Worm (Caenorhabditis elegans): ENCODE data around the gene nhr-48.

nhr-48 gene

ce11 chrX:15707913-15708312 lies at the start of gene nhr-48:
TSS of gene nhr-48 (plus strand) at chrX:15708213.
- no peak for TF ChIP-seq lsy-12 (tag; optimal IDR thresholded peaks at IDR 0.05)
- no peak for TF ChIP-seq elt-3 (tag; optimal IDR thresholded peaks at IDR 0.05)
- TF ChIP-seq snpc-4 (tag; optimal IDR thresholded peaks at IDR 0.05) = no peak
- no peak for TF ChIP-seq nhr-23 (tag; optimal IDR thresholded peaks at IDR 0.05)
- TF ChIP-seq ceh-16 (tag; optimal IDR thresholded peaks at IDR 0.05) = no peak
- no peak for TF ChIP-seq fos-1 (tag; optimal IDR thresholded peaks at IDR 0.05)
- no peak for TF ChIP-seq ztf-11 (tag; optimal IDR thresholded peaks at IDR 0.05)
- TF ChIP-seq nhr-237 (tag; optimal IDR thresholded peaks at IDR 0.05) = no peak
- TF ChIP-seq jun-1 (tag; optimal IDR thresholded peaks at IDR 0.05) = no peak
- TF ChIP-seq unc-39 (tag; optimal IDR thresholded peaks at IDR 0.05) = no peak
- TF ChIP-seq egl-5 (tag; optimal IDR thresholded peaks at IDR 0.05) = no peak
- TF ChIP-seq ceh-82 (tag; optimal IDR thresholded peaks at IDR 0.05) = no peak
- TF ChIP-seq unc-62 (GFP tag; optimal IDR thresholded peaks at IDR 0.05) = no peak
- no peak for TF ChIP-seq sea-2 (GFP tag; optimal IDR thresholded peaks at IDR 0.05)
- TF ChIP-seq lin-15B (tag; optimal IDR thresholded peaks at IDR 0.05) = no peak
- TF ChIP-seq nhr-76 (tag; optimal IDR thresholded peaks at IDR 0.05) = no peak
- no peak for TF ChIP-seq hmg-11 (tag; optimal IDR thresholded peaks at IDR 0.05)
- TF ChIP-seq zag-1 (tag; optimal IDR thresholded peaks at IDR 0.05) = no peak
- TF ChIP-seq eor-1 (tag; optimal IDR thresholded peaks at IDR 0.05) = no peak
- TF ChIP-seq nhr-67 (tag; optimal IDR thresholded peaks at IDR 0.05) = no peak

ce11 chrX:15659561-15659960 lies 48.5 kb upstream of the nhr-48 start:
- TF ChIP-seq nfya-1 (tag; optimal IDR thresholded peaks at IDR 0.05; ENCODE audit: insufficient read depth) (peak; percentile 25), eor-1 (tag; optimal IDR thresholded peaks at IDR 0.05) (no peak), lin-39 (tag; optimal IDR thresholded peaks at IDR 0.05) (peak; percentile 14), mml-1 (tag; optimal IDR thresholded peaks at IDR 0.05) (no peak), ceh-82 (tag; optimal IDR thresholded peaks at IDR 0.05) (no peak), lsy-12 (tag; optimal IDR thresholded peaks at IDR 0.05) (no peak), fkh-10 (GFP tag; optimal IDR thresholded peaks at IDR 0.05) (peak; percentile 44), hmg-11 (tag; optimal IDR thresholded peaks at IDR 0.05) (peak; percentile 6)

- TF ChIP-seq snpc-4 (tag; optimal IDR thresholded peaks at IDR 0.05) (peak; percentile 41), egl-27 (tag; optimal IDR thresholded peaks at IDR 0.05) (no peak)
These were observed 44.3 kb upstream of the nhr-48 start for ce11 chrX:15663740-15664139.

ce11 chrX:15666169-15666811 lies 41.7 kb upstream of the nhr-48 start, which contains the start of gene pcdr-1:
TSS of gene pcdr-1 (plus strand) at chrX:15666761.
- no peak for TF ChIP-seq ceh-28 (tag; optimal IDR thresholded peaks at IDR 0.05)
- TF ChIP-seq nfya-1 (tag; optimal IDR thresholded peaks at IDR 0.05; ENCODE audit: insufficient read depth) = peak; percentile 7

- TF ChIP-seq elt-2 (tag; optimal IDR thresholded peaks at IDR 0.05) (no peak), lin-39 (tag; optimal IDR thresholded peaks at IDR 0.05) (peak; percentile 9)
These were observed 39.9 kb upstream of the nhr-48 start for ce11 chrX:15668053-15668599.

- TF ChIP-seq snpc-4 (tag; optimal IDR thresholded peaks at IDR 0.05) = no peak
- TF ChIP-seq elt-3 (tag; optimal IDR thresholded peaks at IDR 0.05) = no peak
- no peak for TF ChIP-seq lin-39 (tag; optimal IDR thresholded peaks at IDR 0.05)
- TF ChIP-seq fos-1 (tag; optimal IDR thresholded peaks at IDR 0.05) = no peak
- TF ChIP-seq egl-27 (tag; optimal IDR thresholded peaks at IDR 0.05) = no peak
- no peak for TF ChIP-seq ceh-28 (tag; optimal IDR thresholded peaks at IDR 0.05)
- no peak for TF ChIP-seq daf-12 (tag; optimal IDR thresholded peaks at IDR 0.05)
- no peak for TF ChIP-seq zag-1 (tag; optimal IDR thresholded peaks at IDR 0.05)
- TF ChIP-seq hmg-11 (tag; optimal IDR thresholded peaks at IDR 0.05) = no peak
- no peak for TF ChIP-seq pqm-1 (tag; optimal IDR thresholded peaks at IDR 0.05)
- TF ChIP-seq egl-5 (tag; optimal IDR thresholded peaks at IDR 0.05) = no peak
- TF ChIP-seq nfya-1 (tag; optimal IDR thresholded peaks at IDR 0.05; ENCODE audit: insufficient read depth) = no peak
- no peak for TF ChIP-seq nhr-28 (tag; optimal IDR thresholded peaks at IDR 0.05)
- TF ChIP-seq nhr-67 (tag; optimal IDR thresholded peaks at IDR 0.05) = no peak
- no peak for TF ChIP-seq mml-1 (tag; optimal IDR thresholded peaks at IDR 0.05)
- no peak for TF ChIP-seq unc-39 (tag; optimal IDR thresholded peaks at IDR 0.05)
- TF ChIP-seq tbx-2 (tag; optimal IDR thresholded peaks at IDR 0.05) = no peak
- no peak for TF ChIP-seq fkh-10 (GFP tag; optimal IDR thresholded peaks at IDR 0.05)
- TF ChIP-seq elt-1 (tag; optimal IDR thresholded peaks at IDR 0.05) = no peak
These were observed 39.3 kb upstream of the nhr-48 start for ce11 chrX:15668695-15669094.

All from whole organism, L3 larva.